Fruit fly (Drosophila melanogaster) whole organism, embryonic: ENCODE results near the gene Ilk.

ENCODE experiments used
- B-H1 ChIP-seq: fragments of 200-800 bp; sonication (Bioruptor generic); IDR thresholded peaks from 3 replicates; pipeline ENCODE4 v1.3.6; 2022; ENCODE audit warnings: missing biosample characterization, missing genetic modification characterization
- CG11398 ChIP-seq: fragments of 200-800 bp; sonication (Bioruptor generic); optimal IDR thresholded peaks from 2 replicates; lab custom pipeline; 2016; ENCODE audit warnings: missing biosample characterization, missing genetic modification characterization
- CG12744 ChIP-seq: fragments of 200-800 bp; sonication (Bioruptor generic); optimal IDR thresholded peaks from 2 replicates; lab custom pipeline; 2016; ENCODE audit warnings: missing biosample characterization, missing genetic modification characterization
- CG14965 ChIP-seq: fragments of 200-800 bp; sonication (Bioruptor generic); optimal IDR thresholded peaks from 2 replicates; lab custom pipeline; 2016; ENCODE audit warnings: missing biosample characterization, missing genetic modification characterization, borderline replicate concordance
- CG15479 ChIP-seq: fragments of 200-800 bp; sonication (Bioruptor generic); optimal IDR thresholded peaks from 3 replicates; lab custom pipeline; 2019; ENCODE audit warnings: missing biosample characterization, mild to moderate bottlenecking, missing genetic modification characterization, moderate library complexity
- CG15514 ChIP-seq: fragments of 200-800 bp; sonication (Bioruptor generic); optimal IDR thresholded peaks from 3 replicates; lab custom pipeline; 2017; ENCODE audit warnings: missing biosample characterization, missing genetic modification characterization, mild to moderate bottlenecking, moderate library complexity, missing genetic modification reagents
- CG1603 ChIP-seq: fragments of 200-800 bp; sonication (Bioruptor generic); optimal IDR thresholded peaks from 2 replicates; lab custom pipeline; 2019; ENCODE audit warnings: missing biosample characterization, mild to moderate bottlenecking, missing genetic modification characterization, moderate library complexity
- CG16779 ChIP-seq: fragments of 200-800 bp; sonication (Bioruptor generic); IDR thresholded peaks from 2 replicates; pipeline ENCODE4 v1.3.6; 2022; ENCODE audit warnings: missing biosample characterization, missing genetic modification characterization
- CG1832 ChIP-seq: fragments of 200-800 bp; sonication (Bioruptor generic); optimal IDR thresholded peaks from 2 replicates; lab custom pipeline; 2017; ENCODE audit warnings: missing biosample characterization, mild to moderate bottlenecking, missing genetic modification characterization, inconsistent platforms
- CG3281 ChIP-seq: fragments of 200-800 bp; sonication (Bioruptor generic); optimal IDR thresholded peaks from 3 replicates; lab custom pipeline; 2017; ENCODE audit warnings: missing biosample characterization, mild to moderate bottlenecking, missing genetic modification characterization
- CG4707 ChIP-seq: fragments of 200-800 bp; sonication (Bioruptor generic); optimal IDR thresholded peaks from 2 replicates; lab custom pipeline; 2018; ENCODE audit warnings: missing biosample characterization, mild to moderate bottlenecking, missing genetic modification characterization, moderate library complexity
- CG6272 ChIP-seq: fragments of 200-800 bp; sonication (Bioruptor generic); IDR thresholded peaks from 2 replicates; pipeline ENCODE4 v1.3.6; 2022; ENCODE audit warnings: missing biosample characterization, missing genetic modification characterization
- CG7786 ChIP-seq: fragments of 200-800 bp; sonication (Bioruptor generic); optimal IDR thresholded peaks from 2 replicates; lab custom pipeline; 2016; ENCODE audit warnings: missing biosample characterization, missing genetic modification characterization
- CG7963 ChIP-seq: fragments of 200-800 bp; sonication (Bioruptor generic); IDR thresholded peaks from 3 replicates; pipeline ENCODE4 v1.3.6; 2022; ENCODE audit warnings: missing biosample characterization, missing genetic modification characterization; ENCODE audit not compliant: partially characterized antibody
- Chrac-16 ChIP-seq: fragments of 200-800 bp; sonication (Bioruptor generic); optimal IDR thresholded peaks from 3 replicates; lab custom pipeline; 2016; ENCODE audit warnings: missing biosample characterization, missing genetic modification characterization
- CrebB ChIP-seq: fragments of 200-800 bp; sonication (Bioruptor generic); optimal IDR thresholded peaks from 3 replicates; lab custom pipeline; 2018; ENCODE audit warnings: missing biosample characterization, mild to moderate bottlenecking, missing genetic modification characterization
- Dbx ChIP-seq: fragments of 200-800 bp; sonication (Bioruptor generic); IDR thresholded peaks from 3 replicates; pipeline ENCODE4 v1.3.6; 2022; ENCODE audit warnings: missing biosample characterization, missing genetic modification characterization
- Deaf1 ChIP-seq: fragments of 200-800 bp; optimal IDR thresholded peaks from 3 replicates; lab custom pipeline; 2019; ENCODE audit warnings: missing biosample characterization, mild to moderate bottlenecking, missing genetic modification characterization, moderate library complexity
- HLH4C ChIP-seq: fragments of 200-800 bp; sonication (Bioruptor generic); IDR thresholded peaks from 3 replicates; pipeline ENCODE4 v1.3.6; 2022; ENCODE audit warnings: missing biosample characterization, missing genetic modification characterization; ENCODE audit not compliant: partially characterized antibody
- Hmr ChIP-seq: fragments of 200-800 bp; sonication (Bioruptor generic); optimal IDR thresholded peaks from 3 replicates; lab custom pipeline; 2017; ENCODE audit warnings: mild to moderate bottlenecking, missing biosample characterization, missing genetic modification reagents, missing genetic modification characterization
- Jarid2 ChIP-seq: fragments of 200-800 bp; sonication (Bioruptor generic); optimal IDR thresholded peaks from 3 replicates; lab custom pipeline; 2017; ENCODE audit warnings: mild to moderate bottlenecking, missing biosample characterization, missing genetic modification reagents, missing genetic modification characterization
- Kr ChIP-seq: fragments of 200-800 bp; sonication (Bioruptor generic); optimal IDR thresholded peaks from 2 replicates; lab custom pipeline; 2017; ENCODE audit warnings: missing biosample characterization, mild to moderate bottlenecking, missing genetic modification characterization
- Mad ChIP-seq: fragments of 200-800 bp; sonication (Bioruptor generic); optimal IDR thresholded peaks from 2 replicates; lab custom pipeline; 2016; ENCODE audit warnings: missing biosample characterization, missing genetic modification characterization
- Oli ChIP-seq: fragments of 200-800 bp; sonication (Bioruptor generic); optimal IDR thresholded peaks from 2 replicates; lab custom pipeline; 2018; ENCODE audit warnings: missing biosample characterization, mild to moderate bottlenecking, missing genetic modification characterization, moderate library complexity
- Optix ChIP-seq: fragments of 200-800 bp; sonication (Bioruptor generic); IDR thresholded peaks from 3 replicates; pipeline ENCODE4 v1.3.6; 2022; ENCODE audit warnings: missing biosample characterization, missing genetic modification characterization
- Pdp1 ChIP-seq, 2 experiments: fragments of 200-800 bp; sonication (Bioruptor generic); optimal IDR thresholded peaks; 3 replicates each; lab custom pipeline; 2016; ENCODE audit warnings: missing biosample characterization in 2 of 2, missing genetic modification characterization in 2 of 2, mild to moderate bottlenecking in 1 of 2, moderate library complexity in 1 of 2
- Ptx1 ChIP-seq: fragments of 200-800 bp; sonication (Bioruptor generic); IDR thresholded peaks from 2 replicates; pipeline ENCODE4 v1.3.6; 2022; ENCODE audit warnings: missing biosample characterization, missing genetic modification characterization
- Vsx1 ChIP-seq: fragments of 200-800 bp; sonication (Bioruptor generic); optimal IDR thresholded peaks from 2 replicates; lab custom pipeline; 2017; ENCODE audit warnings: missing biosample characterization, mild to moderate bottlenecking, missing genetic modification characterization, missing genetic modification reagents
- bbx ChIP-seq: fragments of 200-800 bp; sonication (Bioruptor generic); IDR thresholded peaks from 2 replicates; pipeline ENCODE4 v1.3.6; 2022; ENCODE audit warnings: missing biosample characterization, missing genetic modification characterization; ENCODE audit not compliant: partially characterized antibody
- bowl ChIP-seq: fragments of 200-800 bp; sonication (Bioruptor generic); IDR thresholded peaks from 2 replicates; pipeline ENCODE4 v1.3.6; 2022; ENCODE audit warnings: missing biosample characterization, missing genetic modification characterization
- cato ChIP-seq: fragments of 200-800 bp; sonication (Bioruptor generic); optimal IDR thresholded peaks from 2 replicates; lab custom pipeline; 2016; ENCODE audit warnings: missing biosample characterization, missing genetic modification characterization, borderline replicate concordance
- chinmo ChIP-seq: fragments of 200-800 bp; sonication (Bioruptor generic); IDR thresholded peaks from 4 replicates; pipeline ENCODE4 v1.3.6; 2022; ENCODE audit warnings: missing biosample characterization, missing genetic modification characterization; ENCODE audit not compliant: partially characterized antibody
- dati ChIP-seq: fragments of 200-800 bp; sonication (Bioruptor generic); IDR thresholded peaks from 2 replicates; pipeline ENCODE4 v1.3.6; 2022; ENCODE audit warnings: missing biosample characterization, missing genetic modification characterization
- dimm ChIP-seq: fragments of 200-800 bp; sonication (Bioruptor generic); IDR thresholded peaks from 2 replicates; pipeline ENCODE4 v1.3.6; 2022; ENCODE audit warnings: missing biosample characterization, missing genetic modification characterization
- dm ChIP-seq: fragments of 200-800 bp; sonication (Bioruptor generic); optimal IDR thresholded peaks from 3 replicates; lab custom pipeline; 2016; ENCODE audit warnings: missing biosample characterization, missing genetic modification characterization
- fd64A ChIP-seq: fragments of 200-800 bp; sonication (Bioruptor generic); optimal IDR thresholded peaks from 3 replicates; lab custom pipeline; 2018; ENCODE audit warnings: missing biosample characterization, mild to moderate bottlenecking, missing genetic modification characterization
- ftz-f1 ChIP-seq: fragments of 200-800 bp; sonication (Bioruptor generic); optimal IDR thresholded peaks from 2 replicates; lab custom pipeline; 2016; ENCODE audit warnings: missing biosample characterization, missing genetic modification characterization
- lbe ChIP-seq: fragments of 200-800 bp; sonication (Bioruptor generic); optimal IDR thresholded peaks from 2 replicates; lab custom pipeline; 2016; ENCODE audit warnings: missing biosample characterization, mild to moderate bottlenecking, missing genetic modification characterization
- nerfin-1 ChIP-seq: fragments of 200-800 bp; sonication (Bioruptor generic); optimal IDR thresholded peaks from 3 replicates; lab custom pipeline; 2019; ENCODE audit warnings: missing biosample characterization, mild to moderate bottlenecking, missing genetic modification characterization, moderate library complexity
- pb ChIP-seq: fragments of 200-800 bp; sonication (Bioruptor generic); optimal IDR thresholded peaks from 3 replicates; lab custom pipeline; 2016; ENCODE audit warnings: missing biosample characterization, missing genetic modification characterization
- pfk ChIP-seq: fragments of 200-800 bp; sonication (Bioruptor generic); optimal IDR thresholded peaks from 2 replicates; lab custom pipeline; 2018; ENCODE audit warnings: missing biosample characterization, mild to moderate bottlenecking, missing genetic modification characterization, moderate library complexity
- sd ChIP-seq: fragments of 200-800 bp; sonication (Bioruptor generic); optimal IDR thresholded peaks from 3 replicates; lab custom pipeline; 2018; ENCODE audit warnings: missing biosample characterization, mild to moderate bottlenecking, missing genetic modification characterization, moderate library complexity
- sens-2 ChIP-seq: fragments of 200-800 bp; sonication (Bioruptor generic); IDR thresholded peaks from 2 replicates; pipeline ENCODE4 v1.3.6; 2022; ENCODE audit warnings: missing biosample characterization, missing genetic modification characterization
- sisA ChIP-seq: fragments of 200-800 bp; sonication (Bioruptor generic); IDR thresholded peaks from 2 replicates; pipeline ENCODE4 v1.3.6; 2022; ENCODE audit warnings: missing biosample characterization, missing genetic modification characterization
- slou ChIP-seq: fragments of 200-800 bp; sonication (Bioruptor generic); optimal IDR thresholded peaks from 3 replicates; lab custom pipeline; 2016; ENCODE audit warnings: missing biosample characterization, missing genetic modification characterization
- stwl ChIP-seq: fragments of 200-800 bp; sonication (Bioruptor generic); optimal IDR thresholded peaks from 3 replicates; lab custom pipeline; 2018; ENCODE audit warnings: missing biosample characterization, mild to moderate bottlenecking, missing genetic modification characterization, moderate library complexity
- ttk ChIP-seq: fragments of 200-800 bp; sonication (Bioruptor generic); IDR thresholded peaks from 2 replicates; pipeline ENCODE4 v2.1.2; 2022; ENCODE audit warnings: missing biosample characterization, missing genetic modification characterization
- zf30C ChIP-seq: fragments of 200-800 bp; sonication (Bioruptor generic); optimal IDR thresholded peaks from 3 replicates; lab custom pipeline; 2018; ENCODE audit warnings: missing biosample characterization, mild to moderate bottlenecking, missing genetic modification characterization

Ilk gene

DNA sequence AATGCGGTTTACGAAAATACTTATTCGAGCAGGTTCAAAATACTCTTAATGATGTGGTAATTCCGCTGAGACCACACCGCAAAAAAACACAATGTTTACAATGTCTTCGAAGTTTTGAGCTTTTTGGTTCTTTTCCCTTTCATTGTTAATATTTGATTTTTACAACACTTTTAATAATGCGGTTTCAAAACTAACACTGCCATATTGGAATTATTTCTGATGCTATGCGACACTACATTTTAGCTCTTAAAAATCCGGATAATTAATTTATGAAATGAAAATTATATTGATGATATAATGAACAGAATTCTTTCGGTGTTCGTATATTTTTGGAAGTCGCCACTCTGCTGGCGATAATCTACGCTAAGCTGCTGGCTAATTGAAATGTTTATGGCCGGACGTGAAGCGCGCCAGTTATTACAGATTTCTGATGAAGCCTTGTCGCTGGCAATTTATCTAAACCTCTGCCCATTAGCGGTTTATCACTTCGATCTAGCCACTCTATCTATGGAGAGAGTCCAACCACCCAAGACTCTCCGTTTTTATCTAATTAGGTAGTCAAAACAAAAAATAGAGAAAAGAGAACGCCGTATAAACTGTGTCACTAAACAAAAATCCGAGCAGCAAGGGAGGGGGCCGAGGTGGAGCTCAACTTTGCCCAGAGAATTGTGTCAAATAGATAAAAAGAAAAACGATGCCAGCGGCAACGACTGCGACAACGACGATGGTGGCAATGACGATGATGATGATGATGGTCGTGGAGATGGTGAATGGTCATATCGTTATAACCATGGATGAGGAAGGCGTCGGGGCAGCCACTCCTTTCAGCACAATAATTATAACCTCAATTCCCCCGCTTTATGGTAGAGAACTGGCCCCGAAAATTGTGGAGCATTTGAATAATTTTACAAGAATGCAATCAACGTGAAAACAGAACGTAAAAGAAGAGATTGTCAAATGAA, 39.6 kb downstream of the Ilk start (continued):
- TF ChIP-seq sd (tag; lab: Kevin White, UChicago) = peak; percentile 78
- no peak for TF ChIP-seq sens-2 (GFP tag; lab: Robert Waterston, UW)
- TF ChIP-seq CG1832 (GFP tag; lab: Kevin White, UChicago) = no peak
- TF ChIP-seq Pdp1 (GFP tag; optimal IDR thresholded peaks at IDR 0.05; lab: Kevin White, UChicago) = peak in 1 of 2 experiments; percentile 8
- no peak for TF ChIP-seq Ptx1 (GFP tag; lab: Robert Waterston, UW)
- TF ChIP-seq HLH4C (GFP tag; lab: Robert Waterston, UW) = no peak
- no peak for TF ChIP-seq nerfin-1 (tag; lab: Kevin White, UChicago)
- TF ChIP-seq dimm (GFP tag; lab: Robert Waterston, UW) = no peak
- TF ChIP-seq ftz-f1 = no peak
- no peak for TF ChIP-seq Dbx
- TF ChIP-seq CG7786 (GFP tag; lab: Kevin White, UChicago) = no peak
- TF ChIP-seq lbe (GFP tag; lab: Kevin White, UChicago) = no peak
- no peak for TF ChIP-seq CG16779
- no peak for TF ChIP-seq CG12744 (GFP tag; lab: Kevin White, UChicago)
- TF ChIP-seq CG14965 = no peak
- TF ChIP-seq ttk (GFP tag; lab: Robert Waterston, UW) = no peak
- no peak for TF ChIP-seq slou (GFP tag; lab: Kevin White, UChicago)
- no peak for TF ChIP-seq CG15479
- no peak for TF ChIP-seq CG11398 (GFP tag; lab: Kevin White, UChicago)
- no peak for TF ChIP-seq Oli (tag; lab: Kevin White, UChicago)
- TF ChIP-seq CG15514 = no peak
- TF ChIP-seq Vsx1 (GFP tag; lab: Kevin White, UChicago) = peak; percentile 17
- no peak for TF ChIP-seq zf30C (GFP tag; lab: Kevin White, UChicago)
- TF ChIP-seq B-H1 (GFP tag; lab: Robert Waterston, UW) = no peak
- no peak for TF ChIP-seq cato
- TF ChIP-seq dati (GFP tag; lab: Robert Waterston, UW) = no peak
- no peak for TF ChIP-seq Kr
- TF ChIP-seq bbx (GFP tag; lab: Robert Waterston, UW) = no peak
- TF ChIP-seq stwl = no peak
- peak; percentile 16 for TF ChIP-seq Deaf1
- no peak for TF ChIP-seq pb (GFP tag; lab: Kevin White, UChicago)
- no peak for TF ChIP-seq CG7963 (GFP tag; lab: Robert Waterston, UW)
- TF ChIP-seq CrebB (tag; lab: Kevin White, UChicago) = no peak
- TF ChIP-seq dm = no peak
- no peak for TF ChIP-seq CG3281 (GFP tag; lab: Kevin White, UChicago)
- no peak for TF ChIP-seq Jarid2 (GFP tag; lab: Kevin White, UChicago)
- TF ChIP-seq chinmo = 0 out of 4 replicates have a peak, but pooled peaks have one; percentile 25
- no peak for TF ChIP-seq CG4707 (GFP tag; lab: Kevin White, UChicago)
- no peak for TF ChIP-seq fd64A (GFP tag; lab: Kevin White, UChicago)
- no peak for TF ChIP-seq CG6272
- TF ChIP-seq CG1603 (tag; lab: Kevin White, UChicago) = no peak
- TF ChIP-seq Optix (GFP tag; lab: Robert Waterston, UW) = no peak
- TF ChIP-seq Mad (GFP tag; lab: Kevin White, UChicago) = no peak
- TF ChIP-seq sisA (GFP tag; lab: Robert Waterston, UW) = no peak
- no peak for TF ChIP-seq bowl (GFP tag; lab: Robert Waterston, UW)
- TF ChIP-seq pfk (GFP tag; lab: Kevin White, UChicago) = no peak
- no peak for TF ChIP-seq Chrac-16
- TF ChIP-seq Hmr (GFP tag; lab: Kevin White, UChicago) = no peak
